Fruit fly (Drosophila melanogaster) whole organism, embryonic: ENCODE measurements around the gene IntS14.
A peak's percentile ranks its signal among the peaks of the same experiment; 100 is the strongest.

Experiments used
- CG10209 ChIP-seq: fragments of 200-800 bp; sonication (Bioruptor generic); optimal IDR thresholded peaks from 3 replicates; lab custom pipeline; 2017; ENCODE audit warnings: missing biosample characterization, mild to moderate bottlenecking, missing genetic modification characterization, missing genetic modification reagents
- CG11093 ChIP-seq: fragments of 200-800 bp; sonication (Bioruptor generic); IDR thresholded peaks from 3 replicates; pipeline ENCODE4 v1.3.6; 2022; ENCODE audit warnings: missing biosample characterization, missing genetic modification characterization
- CG12391 ChIP-seq: fragments of 200-800 bp; sonication (Bioruptor generic); optimal IDR thresholded peaks from 3 replicates; lab custom pipeline; 2018; ENCODE audit warnings: missing biosample characterization, mild to moderate bottlenecking, missing genetic modification characterization, moderate library complexity
- CG12659 ChIP-seq: fragments of 200-800 bp; sonication (Bioruptor generic); optimal IDR thresholded peaks from 3 replicates; lab custom pipeline; 2017; ENCODE audit warnings: mild to moderate bottlenecking, missing biosample characterization, missing genetic modification reagents, missing genetic modification characterization
- CG13624 ChIP-seq: fragments of 200-800 bp; sonication (Bioruptor generic); optimal IDR thresholded peaks from 2 replicates; lab custom pipeline; 2016; ENCODE audit warnings: missing biosample characterization, missing genetic modification characterization
- CG13775 ChIP-seq: fragments of 200-800 bp; sonication (Bioruptor generic); optimal IDR thresholded peaks from 3 replicates; lab custom pipeline; 2017; ENCODE audit warnings: missing biosample characterization, mild to moderate bottlenecking, missing genetic modification characterization
- CG14710 ChIP-seq: fragments of 200-800 bp; sonication (Bioruptor generic); optimal IDR thresholded peaks from 3 replicates; lab custom pipeline; 2019; ENCODE audit warnings: missing biosample characterization, mild to moderate bottlenecking, missing genetic modification characterization, moderate library complexity
- CG15269 ChIP-seq: fragments of 200-800 bp; sonication (Bioruptor generic); optimal IDR thresholded peaks from 2 replicates; lab custom pipeline; 2018; ENCODE audit warnings: missing biosample characterization, mild to moderate bottlenecking, missing genetic modification characterization, moderate library complexity
- CG15514 ChIP-seq: fragments of 200-800 bp; sonication (Bioruptor generic); optimal IDR thresholded peaks from 3 replicates; lab custom pipeline; 2017; ENCODE audit warnings: missing biosample characterization, missing genetic modification characterization, mild to moderate bottlenecking, moderate library complexity, missing genetic modification reagents
- CG17385 ChIP-seq: fragments of 200-800 bp; sonication (Bioruptor generic); optimal IDR thresholded peaks from 3 replicates; lab custom pipeline; 2018; ENCODE audit warnings: missing biosample characterization, mild to moderate bottlenecking, missing genetic modification characterization
- CG17912 ChIP-seq: fragments of 200-800 bp; sonication (Bioruptor generic); optimal IDR thresholded peaks from 2 replicates; lab custom pipeline; 2018; ENCODE audit warnings: missing biosample characterization, mild to moderate bottlenecking, missing genetic modification characterization
- CG18599 ChIP-seq: fragments of 200-800 bp; sonication (Bioruptor generic); optimal IDR thresholded peaks from 3 replicates; lab custom pipeline; 2017; ENCODE audit warnings: missing biosample characterization, missing genetic modification characterization, mild to moderate bottlenecking, moderate library complexity, missing genetic modification reagents
- CG2712 ChIP-seq: fragments of 200-800 bp; optimal IDR thresholded peaks from 3 replicates; lab custom pipeline; 2019; ENCODE audit warnings: missing biosample characterization, mild to moderate bottlenecking, missing genetic modification characterization, moderate library complexity
- CG31441 ChIP-seq: fragments of 200-800 bp; sonication (Bioruptor generic); IDR thresholded peaks from 2 replicates; pipeline ENCODE4 v1.3.6; 2022; ENCODE audit warnings: missing biosample characterization, missing genetic modification characterization
- CG32532 ChIP-seq: fragments of 200-800 bp; sonication (Bioruptor generic); IDR thresholded peaks from 2 replicates; pipeline ENCODE4 v1.3.6; 2022; ENCODE audit warnings: missing biosample characterization, missing genetic modification characterization
- CG3281 ChIP-seq: fragments of 200-800 bp; sonication (Bioruptor generic); optimal IDR thresholded peaks from 3 replicates; lab custom pipeline; 2017; ENCODE audit warnings: missing biosample characterization, mild to moderate bottlenecking, missing genetic modification characterization
- CG7839 ChIP-seq: fragments of 200-800 bp; sonication (Bioruptor generic); optimal IDR thresholded peaks from 3 replicates; lab custom pipeline; 2018; ENCODE audit warnings: missing biosample characterization, mild to moderate bottlenecking, missing genetic modification characterization, moderate library complexity
- CG8924 ChIP-seq: fragments of 200-800 bp; optimal IDR thresholded peaks from 3 replicates; lab custom pipeline; 2019; ENCODE audit warnings: missing biosample characterization, mild to moderate bottlenecking, missing genetic modification characterization, moderate library complexity
- CG9727 ChIP-seq: fragments of 200-800 bp; sonication (Bioruptor generic); optimal IDR thresholded peaks from 3 replicates; lab custom pipeline; 2017; ENCODE audit warnings: missing biosample characterization, mild to moderate bottlenecking, missing genetic modification characterization
- Deaf1 ChIP-seq: fragments of 200-800 bp; optimal IDR thresholded peaks from 3 replicates; lab custom pipeline; 2019; ENCODE audit warnings: missing biosample characterization, mild to moderate bottlenecking, missing genetic modification characterization, moderate library complexity
- Mrtf ChIP-seq: fragments of 200-800 bp; sonication (Bioruptor generic); IDR thresholded peaks from 3 replicates; pipeline ENCODE4 v1.3.6; 2022; ENCODE audit warnings: missing biosample characterization, missing genetic modification characterization
- NfI ChIP-seq: fragments of 200-800 bp; sonication (Bioruptor generic); optimal IDR thresholded peaks from 3 replicates; lab custom pipeline; 2018; ENCODE audit warnings: missing biosample characterization, mild to moderate bottlenecking, missing genetic modification characterization, moderate library complexity
- PHDP ChIP-seq: fragments of 200-800 bp; sonication (Bioruptor generic); optimal IDR thresholded peaks from 3 replicates; lab custom pipeline; 2018; ENCODE audit warnings: missing biosample characterization, mild to moderate bottlenecking, missing genetic modification characterization, moderate library complexity
- Pdp1 ChIP-seq, 2 experiments: fragments of 200-800 bp; sonication (Bioruptor generic); optimal IDR thresholded peaks; 3 replicates each; lab custom pipeline; 2016; ENCODE audit warnings: missing biosample characterization in 2 of 2, missing genetic modification characterization in 2 of 2, mild to moderate bottlenecking in 1 of 2, moderate library complexity in 1 of 2
- Rfx ChIP-seq: fragments of 200-800 bp; sonication (Bioruptor generic); IDR thresholded peaks from 2 replicates; pipeline ENCODE4 v1.3.6; 2022; ENCODE audit warnings: missing biosample characterization, missing genetic modification characterization
- Sox102F ChIP-seq: fragments of 200-800 bp; sonication (Bioruptor generic); optimal IDR thresholded peaks from 2 replicates; lab custom pipeline; 2018; ENCODE audit warnings: missing biosample characterization, mild to moderate bottlenecking, missing genetic modification characterization, moderate library complexity
- Xbp1 ChIP-seq: fragments of 200-800 bp; sonication (Bioruptor generic); optimal IDR thresholded peaks from 3 replicates; lab custom pipeline; 2016; ENCODE audit warnings: missing biosample characterization, mild to moderate bottlenecking, missing genetic modification characterization
- abd-A ChIP-seq: fragments of 200-800 bp; sonication (Bioruptor generic); optimal IDR thresholded peaks from 3 replicates; lab custom pipeline; 2019; ENCODE audit warnings: missing biosample characterization, mild to moderate bottlenecking, missing genetic modification characterization, moderate library complexity
- bcd ChIP-seq: fragments of 200-800 bp; sonication (Bioruptor generic); optimal IDR thresholded peaks from 2 replicates; lab custom pipeline; 2017; ENCODE audit warnings: missing biosample characterization, mild to moderate bottlenecking, missing genetic modification characterization
- bowl ChIP-seq: fragments of 200-800 bp; sonication (Bioruptor generic); IDR thresholded peaks from 2 replicates; pipeline ENCODE4 v1.3.6; 2022; ENCODE audit warnings: missing biosample characterization, missing genetic modification characterization
- chinmo ChIP-seq: fragments of 200-800 bp; sonication (Bioruptor generic); IDR thresholded peaks from 4 replicates; pipeline ENCODE4 v1.3.6; 2022; ENCODE audit warnings: missing biosample characterization, missing genetic modification characterization; ENCODE audit not compliant: partially characterized antibody
- dmrt99B ChIP-seq: fragments of 200-800 bp; sonication (Bioruptor generic); optimal IDR thresholded peaks from 2 replicates; lab custom pipeline; 2018; ENCODE audit warnings: missing biosample characterization, mild to moderate bottlenecking, missing genetic modification characterization, moderate library complexity
- ewg ChIP-seq: fragments of 200-800 bp; sonication (Bioruptor generic); optimal IDR thresholded peaks from 3 replicates; lab custom pipeline; 2017; ENCODE audit warnings: mild to moderate bottlenecking, missing biosample characterization, missing genetic modification reagents, missing genetic modification characterization
- fd64A ChIP-seq: fragments of 200-800 bp; sonication (Bioruptor generic); optimal IDR thresholded peaks from 3 replicates; lab custom pipeline; 2018; ENCODE audit warnings: missing biosample characterization, mild to moderate bottlenecking, missing genetic modification characterization
- hth ChIP-seq: fragments of >200 bp; optimal IDR thresholded peaks from 2 replicates; lab custom pipeline; 2017; ENCODE audit warnings: inconsistent platforms
- lab ChIP-seq: fragments of 200-800 bp; sonication (Bioruptor generic); optimal IDR thresholded peaks from 3 replicates; lab custom pipeline; 2017; ENCODE audit warnings: missing biosample characterization, missing genetic modification characterization, mild to moderate bottlenecking, moderate library complexity, missing genetic modification reagents
- phol ChIP-seq: fragments of 200-800 bp; sonication (Bioruptor generic); optimal IDR thresholded peaks from 3 replicates; lab custom pipeline; 2018; ENCODE audit warnings: missing biosample characterization, mild to moderate bottlenecking, missing genetic modification characterization, moderate library complexity
- ro ChIP-seq: fragments of 200-800 bp; sonication (Bioruptor generic); IDR thresholded peaks from 2 replicates; pipeline ENCODE4 v1.3.6; 2022; ENCODE audit warnings: missing biosample characterization, missing genetic modification characterization
- row ChIP-seq: fragments of 200-800 bp; sonication (Bioruptor generic); IDR thresholded peaks from 3 replicates; pipeline ENCODE4 v1.3.6; 2022; ENCODE audit warnings: missing biosample characterization, missing genetic modification characterization
- scrt ChIP-seq: fragments of 200-800 bp; sonication (Bioruptor generic); optimal IDR thresholded peaks from 2 replicates; lab custom pipeline; 2018; ENCODE audit warnings: missing biosample characterization, mild to moderate bottlenecking, missing genetic modification characterization, moderate library complexity
- sens ChIP-seq: fragments of 200-800 bp; sonication (Bioruptor generic); peaks from one replicate; lab custom pipeline; 2016; ENCODE audit warnings: missing biosample characterization, missing genetic modification characterization
- slbo ChIP-seq: fragments of 200-800 bp; sonication (Bioruptor generic); IDR thresholded peaks from 2 replicates; pipeline ENCODE4 v1.3.6; 2022; ENCODE audit warnings: missing biosample characterization, missing genetic modification characterization
- yki ChIP-seq: fragments of >200 bp; optimal IDR thresholded peaks from 3 replicates; lab custom pipeline; 2018

The IntS14 gene

DNA sequence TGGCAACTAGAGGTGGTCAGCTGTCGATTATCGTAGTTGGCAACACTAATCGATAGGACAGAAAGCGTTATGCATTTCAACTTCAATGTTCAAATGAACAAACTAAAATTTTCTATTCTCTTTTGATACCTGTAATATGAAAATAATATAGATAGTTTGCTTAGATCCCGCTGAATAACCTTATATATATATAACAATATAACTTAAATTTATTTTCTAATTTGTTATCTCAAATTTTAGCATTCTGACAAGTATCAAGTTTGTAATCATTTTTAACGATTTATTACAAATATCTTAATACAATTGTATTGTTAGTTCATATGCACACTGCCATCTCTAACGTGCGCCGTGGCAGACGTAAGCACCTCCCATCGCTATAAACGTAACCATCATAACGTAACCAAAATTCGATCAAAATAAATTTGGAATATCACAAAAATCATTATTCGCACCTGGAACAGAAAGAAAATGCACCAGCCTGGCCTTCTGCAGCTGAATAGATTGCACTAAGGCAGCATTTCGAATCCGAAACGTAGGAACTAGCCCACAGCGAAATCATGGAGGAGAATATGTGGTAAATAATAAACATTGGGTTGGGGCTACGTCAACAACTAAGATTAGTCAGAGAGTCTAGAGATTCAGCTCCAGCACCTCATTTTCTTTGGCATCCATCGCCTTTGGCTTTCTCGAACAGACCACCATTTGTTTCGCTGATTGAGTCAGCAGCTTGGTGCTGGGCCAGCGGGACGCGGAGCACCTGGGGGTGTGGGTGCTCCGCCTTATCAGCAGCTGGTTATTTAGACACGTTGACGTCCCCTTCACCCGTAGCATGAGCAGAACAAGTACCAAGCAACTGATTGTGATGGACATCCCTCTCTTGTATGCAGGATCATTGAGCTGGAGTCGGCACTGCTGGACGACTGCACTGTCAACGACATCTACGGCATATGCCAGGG lies 35.0 kb upstream of the IntS14 start, which contains the start of the genes Pino and TBC1D23 (continued):
- TF ChIP-seq Rfx (GFP tag; lab: Robert Waterston, UW) (peak; percentile 85), CG11093 (GFP tag; lab: Robert Waterston, UW) (no peak), bowl (GFP tag; lab: Robert Waterston, UW) (no peak)

DNA sequence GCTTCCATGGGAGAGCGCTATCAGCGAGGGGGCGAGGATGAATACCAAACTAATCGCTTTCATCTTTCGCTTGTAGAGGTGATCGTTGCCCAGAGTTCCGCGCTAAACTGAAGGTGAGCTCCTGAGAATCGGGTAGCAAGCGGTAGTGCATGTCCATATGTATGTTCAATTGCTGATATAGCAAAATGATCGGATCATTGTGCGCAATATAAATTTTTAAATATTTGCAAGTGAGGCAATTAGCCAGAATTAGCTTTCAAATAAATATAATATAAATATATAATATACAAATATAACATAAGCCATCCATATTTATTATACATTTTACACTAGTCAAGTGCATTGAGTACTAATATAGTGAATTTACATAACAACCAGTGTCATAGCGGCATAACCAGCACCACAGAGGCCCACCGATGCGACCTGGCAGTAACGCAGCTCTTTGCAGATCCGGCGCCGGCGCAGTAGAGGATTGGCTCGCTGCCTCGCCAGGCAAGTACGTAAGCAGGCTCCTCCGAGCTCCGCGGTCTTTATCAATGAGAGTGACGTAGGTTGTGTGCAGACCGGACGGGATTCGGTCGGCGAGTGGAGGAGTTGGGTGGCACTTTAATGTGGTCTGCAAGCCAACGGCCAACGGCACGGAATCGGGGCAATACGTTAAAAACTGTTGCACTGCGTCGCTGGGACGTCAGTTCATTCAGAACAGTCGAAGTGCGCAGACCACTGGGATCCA lies 30.1 kb upstream of the IntS14 start, which contains the start of the genes Iris and CG4577:
TSS of gene Iris (minus strand) at position 88 of the 733 bp plus-strand sequence.
TSS of gene CG4577 (plus strand) at position 683 of the 733 bp plus-strand sequence.
- TF ChIP-seq CG13624 (no peak), chinmo (0 out of 4 replicates have a peak, but pooled peaks have one; percentile 11), CG14710 (tag; lab: Kevin White, UChicago) (no peak), CG15514 (GFP tag; lab: Kevin White, UChicago) (no peak), bcd (GFP tag; lab: Kevin White, UChicago) (no peak), Pdp1 (GFP tag; optimal IDR thresholded peaks at IDR 0.05; lab: Kevin White, UChicago) (peak in 1 of 2 experiments; percentile 3), scrt (peak; percentile 83), ewg (peak; percentile 60), yki (lab: Kevin White, UChicago) (no peak), CG18599 (GFP tag; lab: Kevin White, UChicago) (peak; percentile 16), lab (GFP tag; lab: Kevin White, UChicago) (peak; percentile 22), CG17912 (GFP tag; lab: Kevin White, UChicago) (no peak), sens (GFP tag; lab: Kevin White, UChicago) (no peak), fd64A (GFP tag; lab: Kevin White, UChicago) (no peak), Mrtf (GFP tag; lab: Robert Waterston, UW) (0 out of 3 replicates have a peak, but pooled peaks have one; percentile 5), Deaf1 (tag; lab: Kevin White, UChicago) (peak; percentile 15), row (peak; percentile 37; the same call in 1 of the 3 replicates), abd-A (tag; lab: Kevin White, UChicago) (peak; percentile 9)

DNA sequence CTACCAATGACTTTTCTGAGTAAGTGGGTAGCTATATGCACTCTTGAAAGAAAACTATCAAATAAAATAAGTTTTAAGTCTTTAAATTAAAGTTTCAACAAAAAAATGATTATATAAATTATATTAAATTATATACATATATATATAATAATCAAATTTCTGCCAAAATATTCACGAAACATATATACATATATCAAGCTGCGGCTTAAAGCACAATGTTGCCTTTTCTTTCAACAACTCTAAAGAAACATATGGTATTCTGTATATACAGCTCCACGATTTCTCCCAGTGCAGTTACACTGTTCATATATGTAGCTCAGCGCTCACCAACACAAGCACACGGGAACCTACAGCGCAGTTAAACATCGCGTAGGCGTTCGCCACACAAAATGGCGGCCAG lies 28.7 kb upstream of the IntS14 start:
- TF ChIP-seq CG3281 (GFP tag; lab: Kevin White, UChicago) (peak; percentile 47), CG13775 (GFP tag; lab: Kevin White, UChicago) (peak; percentile 16), CG7839 (peak; percentile 19), Sox102F (GFP tag; lab: Kevin White, UChicago) (peak; percentile 40), CG18599 (GFP tag; lab: Kevin White, UChicago) (peak; percentile 71), CG12391 (peak; percentile 34), CG9727 (GFP tag; lab: Kevin White, UChicago) (peak; percentile 29), bcd (GFP tag; lab: Kevin White, UChicago) (peak; percentile 22), NfI (GFP tag; lab: Kevin White, UChicago) (peak; percentile 18), CG12659 (peak; percentile 16), CG2712 (tag; lab: Kevin White, UChicago) (peak; percentile 19), slbo (GFP tag; lab: Robert Waterston, UW) (peak; percentile 32; the same call in 1 of the 2 replicates), CG32532 (GFP tag; lab: Robert Waterston, UW) (no peak), CG10209 (GFP tag; lab: Kevin White, UChicago) (peak; percentile 31), dmrt99B (peak; percentile 17), hth (lab: Kevin White, UChicago) (no peak), CG15269 (tag; lab: Kevin White, UChicago) (peak; percentile 34), lab (GFP tag; lab: Kevin White, UChicago) (peak; percentile 62), PHDP (tag; lab: Kevin White, UChicago) (peak; percentile 35), CG31441 (GFP tag; lab: Robert Waterston, UW) (0 out of 2 replicates have a peak, but pooled peaks have one; percentile 30), ro (no peak), phol (tag; lab: Kevin White, UChicago) (peak; percentile 5), Xbp1 (GFP tag; lab: Kevin White, UChicago) (peak; percentile 24), CG8924 (tag; lab: Kevin White, UChicago) (peak; percentile 44), CG17385 (GFP tag; lab: Kevin White, UChicago) (peak; percentile 7)
